Fruit fly (Drosophila melanogaster) whole organism, embryonic: ENCODE results near the gene Phs.

Experiments
- Awh ChIP-seq: fragments of 200-800 bp; sonication (Bioruptor generic); IDR thresholded peaks from 2 replicates; pipeline ENCODE4, ENCODE4 v1.3.6; 2022; ENCODE audit warnings: missing biosample characterization, missing genetic modification characterization
- Bteb2 ChIP-seq: fragments of 200-800 bp; sonication (Bioruptor generic); optimal IDR thresholded peaks from 2 replicates; lab custom pipeline; 2016; ENCODE audit warnings: missing biosample characterization, missing genetic modification characterization
- CG10959 ChIP-seq: fragments of 200-800 bp; sonication (Bioruptor generic); IDR thresholded peaks from 2 replicates; pipeline ENCODE4 v1.3.6; 2022; ENCODE audit warnings: missing biosample characterization, missing genetic modification characterization
- CG12391 ChIP-seq: fragments of 200-800 bp; sonication (Bioruptor generic); optimal IDR thresholded peaks from 3 replicates; lab custom pipeline; 2018; ENCODE audit warnings: missing biosample characterization, mild to moderate bottlenecking, missing genetic modification characterization, moderate library complexity
- CG13775 ChIP-seq: fragments of 200-800 bp; sonication (Bioruptor generic); optimal IDR thresholded peaks from 3 replicates; lab custom pipeline; 2017; ENCODE audit warnings: missing biosample characterization, mild to moderate bottlenecking, missing genetic modification characterization
- CG16779 ChIP-seq: fragments of 200-800 bp; sonication (Bioruptor generic); IDR thresholded peaks from 2 replicates; pipeline ENCODE4 v1.3.6; 2022; ENCODE audit warnings: missing biosample characterization, missing genetic modification characterization
- CG16813 ChIP-seq: fragments of 200-800 bp; sonication (Bioruptor generic); IDR thresholded peaks from 3 replicates; pipeline ENCODE4 v1.3.6; 2022; ENCODE audit warnings: missing biosample characterization, missing genetic modification characterization; ENCODE audit not compliant: partially characterized antibody
- CG17568 ChIP-seq: fragments of 200-800 bp; sonication (Bioruptor generic); optimal IDR thresholded peaks from 2 replicates; lab custom pipeline; 2018; ENCODE audit warnings: missing biosample characterization, mild to moderate bottlenecking, missing genetic modification characterization, moderate library complexity
- CG1792 ChIP-seq: fragments of 200-800 bp; sonication (Bioruptor generic); optimal IDR thresholded peaks from 2 replicates; lab custom pipeline; 2016; ENCODE audit warnings: missing biosample characterization, missing genetic modification characterization
- CG2712 ChIP-seq: fragments of 200-800 bp; optimal IDR thresholded peaks from 3 replicates; lab custom pipeline; 2019; ENCODE audit warnings: missing biosample characterization, mild to moderate bottlenecking, missing genetic modification characterization, moderate library complexity
- CG4404 ChIP-seq: fragments of 200-800 bp; sonication (Bioruptor generic); IDR thresholded peaks from 2 replicates; pipeline ENCODE4 v1.3.6; 2022; ENCODE audit warnings: missing biosample characterization, missing genetic modification characterization
- CG6765 ChIP-seq: fragments of 200-800 bp; sonication (Bioruptor generic); optimal IDR thresholded peaks from 3 replicates; lab custom pipeline; 2017; ENCODE audit warnings: missing biosample characterization, mild to moderate bottlenecking, missing genetic modification characterization
- CG7271 ChIP-seq: fragments of 200-800 bp; sonication (Bioruptor generic); optimal IDR thresholded peaks from 2 replicates; lab custom pipeline; 2018; ENCODE audit warnings: missing biosample characterization, mild to moderate bottlenecking, missing genetic modification characterization, moderate library complexity
- CG7839 ChIP-seq: fragments of 200-800 bp; sonication (Bioruptor generic); optimal IDR thresholded peaks from 3 replicates; lab custom pipeline; 2018; ENCODE audit warnings: missing biosample characterization, mild to moderate bottlenecking, missing genetic modification characterization, moderate library complexity
- CG8290 ChIP-seq, 3 experiments: fragments of 200-800 bp; sonication (Bioruptor generic); optimal IDR thresholded peaks; 2 replicates each; lab custom pipeline; 2016 to 2019; ENCODE audit warnings: missing biosample characterization in 3 of 3, missing genetic modification characterization in 3 of 3, mild to moderate bottlenecking in 2 of 3, moderate library complexity in 1 of 3
- CG9609 ChIP-seq: fragments of 200-800 bp; sonication (Bioruptor generic); optimal IDR thresholded peaks from 3 replicates; lab custom pipeline; 2016; ENCODE audit warnings: missing biosample characterization, missing genetic modification characterization
- CG9727 ChIP-seq: fragments of 200-800 bp; sonication (Bioruptor generic); optimal IDR thresholded peaks from 3 replicates; lab custom pipeline; 2017; ENCODE audit warnings: missing biosample characterization, mild to moderate bottlenecking, missing genetic modification characterization
- CrebB ChIP-seq: fragments of 200-800 bp; sonication (Bioruptor generic); optimal IDR thresholded peaks from 3 replicates; lab custom pipeline; 2018; ENCODE audit warnings: missing biosample characterization, mild to moderate bottlenecking, missing genetic modification characterization
- D ChIP-seq, 2 experiments: fragments of 200-800 bp in 1 of 2; fragments of >200 bp in 1 of 2; sonication (Bioruptor generic) in 1 of 2; optimal IDR thresholded peaks; 2 replicates in 1 of 2; 3 replicates in 1 of 2; lab custom pipeline; 2017; ENCODE audit warnings: mild to moderate bottlenecking in 1 of 2, missing biosample characterization in 1 of 2, missing genetic modification characterization in 1 of 2, missing genetic modification reagents in 1 of 2
- Fer2 ChIP-seq: fragments of 200-800 bp; sonication (Bioruptor generic); optimal IDR thresholded peaks from 2 replicates; lab custom pipeline; 2018; ENCODE audit warnings: missing biosample characterization, mild to moderate bottlenecking, missing genetic modification characterization, moderate library complexity
- Jarid2 ChIP-seq: fragments of 200-800 bp; sonication (Bioruptor generic); optimal IDR thresholded peaks from 3 replicates; lab custom pipeline; 2017; ENCODE audit warnings: mild to moderate bottlenecking, missing biosample characterization, missing genetic modification reagents, missing genetic modification characterization
- MESR4 ChIP-seq: fragments of 200-800 bp; sonication (Bioruptor generic); optimal IDR thresholded peaks from 2 replicates; lab custom pipeline; 2018; ENCODE audit warnings: missing biosample characterization, mild to moderate bottlenecking, missing genetic modification characterization, moderate library complexity
- NC2β ChIP-seq: fragments of 200-800 bp; sonication (Bioruptor generic); optimal IDR thresholded peaks from 2 replicates; lab custom pipeline; 2016; ENCODE audit warnings: missing biosample characterization, missing genetic modification characterization
- Spps ChIP-seq: fragments of 200-800 bp; sonication (Bioruptor generic); optimal IDR thresholded peaks from 2 replicates; lab custom pipeline; 2018; ENCODE audit warnings: missing biosample characterization, mild to moderate bottlenecking, missing genetic modification characterization
- Stat92E ChIP-seq, 3 experiments: fragments of >200 bp in 2 of 3; fragments of 200-800 bp in 1 of 3; sonication (Bioruptor generic) in 1 of 3; optimal IDR thresholded peaks; 2 replicates each; lab custom pipeline; 2017 to 2019; ENCODE audit warnings: missing biosample characterization in 3 of 3, missing genetic modification characterization in 3 of 3, mild to moderate bottlenecking in 1 of 3, moderate library complexity in 1 of 3
- ab ChIP-seq: fragments of 200-800 bp; sonication (Bioruptor generic); optimal IDR thresholded peaks from 2 replicates; lab custom pipeline; 2016; ENCODE audit warnings: missing biosample characterization, missing genetic modification characterization
- bigmax ChIP-seq: fragments of 200-800 bp; sonication (Bioruptor generic); optimal IDR thresholded peaks from 2 replicates; lab custom pipeline; 2018; ENCODE audit warnings: missing biosample characterization, mild to moderate bottlenecking, missing genetic modification characterization
- bsh ChIP-seq, 2 experiments: fragments of 200-800 bp; sonication (Bioruptor generic); optimal IDR thresholded peaks; 2 replicates each; lab custom pipeline; 2017 to 2018; ENCODE audit warnings: mild to moderate bottlenecking in 2 of 2, missing biosample characterization in 2 of 2, missing genetic modification characterization in 2 of 2, moderate library complexity in 1 of 2
- disco-r ChIP-seq: fragments of 200-800 bp; sonication (Bioruptor generic); optimal IDR thresholded peaks from 2 replicates; lab custom pipeline; 2016; ENCODE audit warnings: missing biosample characterization, missing genetic modification characterization
- gem ChIP-seq: fragments of 200-800 bp; sonication (Bioruptor generic); optimal IDR thresholded peaks from 2 replicates; lab custom pipeline; 2019; ENCODE audit warnings: missing biosample characterization, mild to moderate bottlenecking, missing genetic modification characterization, moderate library complexity
- grau ChIP-seq: fragments of 200-800 bp; optimal IDR thresholded peaks from 3 replicates; lab custom pipeline; 2019; ENCODE audit warnings: missing biosample characterization, mild to moderate bottlenecking, missing genetic modification characterization, moderate library complexity
- grn ChIP-seq: fragments of 200-800 bp; sonication (Bioruptor generic); optimal IDR thresholded peaks from 3 replicates; lab custom pipeline; 2017; ENCODE audit warnings: missing biosample characterization, missing genetic modification characterization
- hkb ChIP-seq, 2 experiments: fragments of 200-800 bp in 1 of 2; fragments of >200 bp in 1 of 2; sonication (Bioruptor generic) in 1 of 2; IDR thresholded peaks in 1 of 2; optimal IDR thresholded peaks in 1 of 2; 2 replicates each; pipeline versions ENCODE4 v1.3.6 to Lab custom; 2017 to 2022; ENCODE audit warnings: missing biosample characterization in 1 of 2, missing genetic modification characterization in 1 of 2
- lola ChIP-seq, 3 experiments: fragments of >200 bp in 2 of 3; fragments of 200-800 bp in 1 of 3; sonication (Bioruptor generic) in 1 of 3; optimal IDR thresholded peaks; 2 replicates each; lab custom pipeline; 2017 to 2019; ENCODE audit warnings: missing biosample characterization in 3 of 3, missing genetic modification characterization in 3 of 3, mild to moderate bottlenecking in 1 of 3, moderate library complexity in 1 of 3
- onecut ChIP-seq: fragments of 200-800 bp; sonication (Bioruptor generic); IDR thresholded peaks from 2 replicates; pipeline ENCODE4 v1.3.6; 2022; ENCODE audit warnings: missing biosample characterization, missing genetic modification characterization
- prd ChIP-seq, 3 experiments: fragments of >200 bp in 2 of 3; fragments of 200-800 bp in 1 of 3; sonication (Bioruptor generic) in 1 of 3; optimal IDR thresholded peaks in 2 of 3; IDR thresholded peaks in 1 of 3; 2 replicates in 2 of 3; 3 replicates in 1 of 3; pipeline versions ENCODE4 v1.3.6 to Lab custom; 2017 to 2022; ENCODE audit warnings: missing biosample characterization in 1 of 3, missing genetic modification characterization in 1 of 3
- pum ChIP-seq: fragments of 200-800 bp; sonication (Bioruptor generic); optimal IDR thresholded peaks from 2 replicates; lab custom pipeline; 2016; ENCODE audit warnings: missing biosample characterization, missing genetic modification characterization
- so ChIP-seq: fragments of 200-800 bp; sonication (Bioruptor generic); IDR thresholded peaks from 3 replicates; pipeline ENCODE4 v1.3.6; 2022; ENCODE audit warnings: missing biosample characterization, missing genetic modification characterization
- sob ChIP-seq: fragments of 200-800 bp; sonication (Bioruptor generic); IDR thresholded peaks from 2 replicates; pipeline ENCODE4 v1.3.6; 2022; ENCODE audit warnings: missing biosample characterization, missing genetic modification characterization
- stc ChIP-seq: fragments of 200-800 bp; sonication (Bioruptor generic); IDR thresholded peaks from 2 replicates; pipeline ENCODE4 v1.3.6; 2022; ENCODE audit warnings: missing biosample characterization, missing genetic modification characterization
- tap ChIP-seq: fragments of 200-800 bp; optimal IDR thresholded peaks from 3 replicates; lab custom pipeline; 2019; ENCODE audit warnings: missing biosample characterization, mild to moderate bottlenecking, missing genetic modification characterization, moderate library complexity
- tgo ChIP-seq: fragments of 200-800 bp; sonication (Bioruptor generic); IDR thresholded peaks from 3 replicates; pipeline ENCODE4 v1.3.6; 2022; ENCODE audit warnings: missing biosample characterization, missing genetic modification characterization
- tin ChIP-seq: fragments of 200-800 bp; sonication (Bioruptor generic); optimal IDR thresholded peaks from 3 replicates; lab custom pipeline; 2016; ENCODE audit warnings: missing biosample characterization, missing genetic modification characterization
- tll ChIP-seq, 2 experiments: fragments of 200-800 bp in 1 of 2; fragments of >200 bp in 1 of 2; sonication (Bioruptor generic) in 1 of 2; optimal IDR thresholded peaks; 2 replicates each; lab custom pipeline; 2017 to 2019; ENCODE audit warnings: missing biosample characterization in 2 of 2, missing genetic modification characterization in 2 of 2, mild to moderate bottlenecking in 1 of 2, moderate library complexity in 1 of 2
- trem ChIP-seq: fragments of 200-800 bp; optimal IDR thresholded peaks from 3 replicates; lab custom pipeline; 2019; ENCODE audit warnings: missing biosample characterization, mild to moderate bottlenecking, missing genetic modification characterization, moderate library complexity
- zf30C ChIP-seq: fragments of 200-800 bp; sonication (Bioruptor generic); optimal IDR thresholded peaks from 3 replicates; lab custom pipeline; 2018; ENCODE audit warnings: missing biosample characterization, mild to moderate bottlenecking, missing genetic modification characterization
- zfh1 ChIP-seq: fragments of 200-800 bp; sonication (Bioruptor generic); IDR thresholded peaks from 3 replicates; pipeline ENCODE4 v1.3.6; 2022; ENCODE audit warnings: missing biosample characterization, missing genetic modification characterization

Gene Phs

dm6 chr3L:15669939-15670338 lies 50.2 kb downstream of the Phs start:
- TF ChIP-seq grn (GFP tag; lab: Kevin White, UChicago) (peak; percentile 75), CrebB (no peak), stc (GFP tag; lab: Robert Waterston, UW) (no peak), Awh (GFP tag; lab: Robert Waterston, UW) (peak; percentile 50; the same call in 1 of the 2 replicates), Fer2 (tag; lab: Kevin White, UChicago) (no peak), Jarid2 (GFP tag; lab: Kevin White, UChicago) (no peak), CG6765 (GFP tag; lab: Kevin White, UChicago) (no peak), CG16813 (GFP tag; lab: Robert Waterston, UW) (no peak), Stat92E (GFP tag; optimal IDR thresholded peaks at IDR 0.05; lab: Kevin White, UChicago) (peak in 1 of 3 experiments; percentile 81), sob (no peak), trem (tag; lab: Kevin White, UChicago) (no peak), CG9609 (no peak), CG7271 (tag; lab: Kevin White, UChicago) (no peak), tgo (GFP tag; lab: Robert Waterston, UW) (no peak), tap (tag; lab: Kevin White, UChicago) (no peak), tin (GFP tag; lab: Kevin White, UChicago) (no peak)

dm6 chr3L:15670455-15670854 lies 50.8 kb downstream of the Phs start:
- TF ChIP-seq so (GFP tag; lab: Robert Waterston, UW) = no peak
- TF ChIP-seq hkb (optimal IDR thresholded peaks at IDR 0.05; lab: Kevin White, UChicago) = no peak
- no peak for TF ChIP-seq hkb (GFP tag; IDR thresholded peaks at IDR 0.05; lab: Robert Waterston, UW)
- TF ChIP-seq zf30C = peak; percentile 83
- peak; percentile 8 for TF ChIP-seq CG8290 (GFP tag; optimal IDR thresholded peaks at IDR 0.05; lab: Kevin White, UChicago)
- no peak for TF ChIP-seq CG8290 (tag; optimal IDR thresholded peaks at IDR 0.05; lab: Kevin White, UChicago)
- peak; percentile 48; the same call in 1 of the 2 replicates for TF ChIP-seq CG10959 (GFP tag; lab: Robert Waterston, UW)
- peak; percentile 30 for TF ChIP-seq grau
- TF ChIP-seq prd (optimal IDR thresholded peaks at IDR 0.05; lab: Kevin White, UChicago) = no peak
- TF ChIP-seq prd (GFP tag; IDR thresholded peaks at IDR 0.05; lab: Robert Waterston, UW) = peak; percentile 40; the same call in 1 of the 3 replicates
- TF ChIP-seq pum (GFP tag; lab: Kevin White, UChicago) = no peak
- TF ChIP-seq CG9727 (GFP tag; lab: Kevin White, UChicago) = peak; percentile 81
- peak; percentile 10 for TF ChIP-seq Spps
- no peak for TF ChIP-seq MESR4 (GFP tag; lab: Kevin White, UChicago)
- TF ChIP-seq CG12391 (tag; lab: Kevin White, UChicago) = peak; percentile 54
- peak in 1 of 2 experiments; percentile 18 for TF ChIP-seq bsh (GFP tag; optimal IDR thresholded peaks at IDR 0.05; lab: Kevin White, UChicago)
- TF ChIP-seq CG2712 (tag; lab: Kevin White, UChicago) = peak; percentile 74
- TF ChIP-seq CG4404 (GFP tag; lab: Robert Waterston, UW) = peak; percentile 69
- no peak for TF ChIP-seq NC2β (GFP tag; lab: Kevin White, UChicago)
- no peak for TF ChIP-seq CG17568 (GFP tag; lab: Kevin White, UChicago)
- TF ChIP-seq D (optimal IDR thresholded peaks at IDR 0.05; lab: Kevin White, UChicago) = no peak
- peak; percentile 29 for TF ChIP-seq D (GFP tag; optimal IDR thresholded peaks at IDR 0.05; lab: Kevin White, UChicago)
- peak; percentile 62 for TF ChIP-seq gem (tag; lab: Kevin White, UChicago)
- peak; percentile 35 for TF ChIP-seq CG13775
- no peak for TF ChIP-seq CG16779 (GFP tag; lab: Robert Waterston, UW)
- TF ChIP-seq disco-r (GFP tag; lab: Kevin White, UChicago) = no peak
- TF ChIP-seq onecut (GFP tag; lab: Robert Waterston, UW) = no peak
- no peak for TF ChIP-seq ab (GFP tag; lab: Kevin White, UChicago)
- TF ChIP-seq Bteb2 (GFP tag; lab: Kevin White, UChicago) = no peak
- no peak for TF ChIP-seq CG1792
- TF ChIP-seq lola (GFP tag; optimal IDR thresholded peaks at IDR 0.05; lab: Kevin White, UChicago) = peak in 1 of 3 experiments; percentile 86
- peak; percentile 8 for TF ChIP-seq trem (tag; lab: Kevin White, UChicago)
- TF ChIP-seq bigmax (GFP tag; lab: Kevin White, UChicago) = no peak
- peak in 1 of 2 experiments; percentile 3 for TF ChIP-seq tll (GFP tag; optimal IDR thresholded peaks at IDR 0.05; lab: Kevin White, UChicago)
- 0 out of 3 replicates have a peak, but pooled peaks have one; percentile 12 for TF ChIP-seq zfh1
- TF ChIP-seq CG7839 (tag; lab: Kevin White, UChicago) = peak; percentile 12
